Worm (Caenorhabditis elegans): ENCODE measurements around the gene sir-2.3.
A peak's percentile ranks its signal among the peaks of the same experiment; 100 is the strongest.

The sir-2.3 gene

ce11 chrX:13366955-13367354, 35.5 kb downstream of the sir-2.3 start:
- TF ChIP-seq nhr-41 (GFP tag; IDR thresholded peaks at IDR 0.05) (no peak), nhr-111 (GFP tag; optimal IDR thresholded peaks at IDR 0.05) (no peak), dmd-6 (GFP tag; IDR thresholded peaks at IDR 0.05) (0 out of 2 replicates have a peak, but pooled peaks have one; percentile 13), nhr-6 (tag; optimal IDR thresholded peaks at IDR 0.05) (no peak), dve-1 (tag; optimal IDR thresholded peaks at IDR 0.05; ENCODE audit: insufficient read depth) (peak; percentile 28), pqm-1 (tag; optimal IDR thresholded peaks at IDR 0.05) (no peak), F26F4.8 (GFP tag; conservative IDR thresholded peaks at IDR 0.05) (no peak), hlh-30 (tag; optimal IDR thresholded peaks at IDR 0.05; ENCODE audit: insufficient read depth) (peak; percentile 74), pha-4 (GFP tag; IDR thresholded peaks at IDR 0.05) (no peak), pha-4 (tag; optimal IDR thresholded peaks at IDR 0.05) (peak; percentile 23), zip-2 (tag; optimal IDR thresholded peaks at IDR 0.05) (no peak), nhr-102 (tag; optimal IDR thresholded peaks at IDR 0.05) (no peak), nhr-10 (tag; optimal IDR thresholded peaks at IDR 0.05) (no peak), php-3 (GFP tag; IDR thresholded peaks at IDR 0.05) (no peak), mdt-29 (GFP tag; IDR thresholded peaks at IDR 0.05) (no peak), Y5F2A.4 (GFP tag; optimal IDR thresholded peaks at IDR 0.05) (no peak), hlh-11 (tag; optimal IDR thresholded peaks at IDR 0.05) (peak; percentile 11), fos-1 (tag; optimal IDR thresholded peaks at IDR 0.05) (no peak), nhr-76 (tag; optimal IDR thresholded peaks at IDR 0.05) (no peak), daf-16 (GFP tag; optimal IDR thresholded peaks at IDR 0.05) (no peak), daf-16 (tag; optimal IDR thresholded peaks at IDR 0.05) (peak; percentile 47), mxl-3 (GFP tag; optimal IDR thresholded peaks at IDR 0.05) (no peak), zfp-2 (tag; optimal IDR thresholded peaks at IDR 0.05) (no peak), mdl-1 (tag; optimal IDR thresholded peaks at IDR 0.05) (peak in 1 of 2 experiments; percentile 21)

DNA sequence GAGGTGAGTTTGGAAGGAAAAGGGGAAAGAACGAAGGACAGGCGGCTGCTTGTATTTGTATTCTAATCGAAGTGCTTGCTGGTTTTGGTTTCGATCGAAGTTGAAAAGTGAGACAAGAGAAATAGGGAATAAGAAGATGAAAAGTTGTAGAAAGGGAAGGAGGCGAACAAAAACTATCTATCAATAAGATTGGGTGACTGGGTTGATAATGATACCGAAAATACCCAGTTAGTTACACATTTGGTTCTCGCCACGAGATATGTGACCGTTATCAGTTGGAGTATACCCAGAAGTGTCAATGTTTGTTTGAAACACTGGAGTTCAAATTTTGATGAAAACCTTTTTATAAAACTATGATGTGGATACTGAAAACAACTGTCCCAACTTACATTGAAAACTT, 36.8 kb downstream of the sir-2.3 start:
- TF ChIP-seq aly-2 (tag; optimal IDR thresholded peaks at IDR 0.05) (no peak), dve-1 (tag; optimal IDR thresholded peaks at IDR 0.05; ENCODE audit: insufficient read depth) (peak; percentile 73), hlh-11 (tag; optimal IDR thresholded peaks at IDR 0.05) (peak; percentile 79), nhr-77 (tag; optimal IDR thresholded peaks at IDR 0.05) (peak; percentile 66), pqm-1 (tag; optimal IDR thresholded peaks at IDR 0.05) (peak; percentile 83), mdl-1 (tag; optimal IDR thresholded peaks at IDR 0.05) (peak in 1 of 2 experiments; percentile 63), nhr-48 (tag; optimal IDR thresholded peaks at IDR 0.05) (peak; percentile 57), ctbp-1 (GFP tag; IDR thresholded peaks at IDR 0.05) (no peak), nhr-42 (GFP tag; IDR thresholded peaks at IDR 0.05) (no peak), mep-1 (tag; optimal IDR thresholded peaks at IDR 0.05) (peak; percentile 28), daf-16 (GFP tag; optimal IDR thresholded peaks at IDR 0.05) (no peak), daf-16 (tag; optimal IDR thresholded peaks at IDR 0.05) (peak; percentile 92), dmd-6 (GFP tag; IDR thresholded peaks at IDR 0.05) (peak; percentile 93), nhr-28 (tag; optimal IDR thresholded peaks at IDR 0.05) (peak; percentile 93), mxl-3 (GFP tag; optimal IDR thresholded peaks at IDR 0.05) (peak; percentile 75), aha-1 (tag) (peak; percentile 89), hlh-30 (tag; optimal IDR thresholded peaks at IDR 0.05; ENCODE audit: insufficient read depth) (peak; percentile 66), duxl-1 (tag; optimal IDR thresholded peaks at IDR 0.05; ENCODE audit: poor library complexity) (no peak)

ce11 chrX:13376185-13376584, 44.7 kb downstream of the sir-2.3 start:
- TF ChIP-seq nhr-76 (tag; optimal IDR thresholded peaks at IDR 0.05) (no peak), lim-7 (GFP tag; IDR thresholded peaks at IDR 0.05) (no peak), D1046.2 (GFP tag; IDR thresholded peaks at IDR 0.05) (0 out of 2 replicates have a peak, but pooled peaks have one; percentile 37), dmd-6 (GFP tag; IDR thresholded peaks at IDR 0.05) (no peak), unc-39 (tag; optimal IDR thresholded peaks at IDR 0.05) (no peak), ceh-20 (GFP tag; IDR thresholded peaks at IDR 0.05) (0 out of 2 replicates have a peak, but pooled peaks have one; percentile 18), F44E2.7 (GFP tag; IDR thresholded peaks at IDR 0.05) (no peak), zag-1 (tag; optimal IDR thresholded peaks at IDR 0.05) (no peak), dmd-8 (GFP tag; IDR thresholded peaks at IDR 0.05) (0 out of 2 replicates have a peak, but pooled peaks have one; percentile 29), daf-19 (GFP tag; conservative IDR thresholded peaks at IDR 0.05) (no peak), set-16 (GFP tag; IDR thresholded peaks at IDR 0.05) (peak; percentile 85), aha-1 (tag) (peak; percentile 87), skn-1 (tag; optimal IDR thresholded peaks at IDR 0.05) (no peak), aly-2 (tag; optimal IDR thresholded peaks at IDR 0.05) (no peak)

Data from whole organism, L4 larva.